Fruit fly (Drosophila melanogaster) whole organism, prepupa: Measurements from ENCODE around the gene Wdr33.

Experiments
- CG15336 ChIP-seq: fragments of 200-800 bp; sonication (Bioruptor generic); IDR thresholded peaks from 2 replicates; pipeline ENCODE4 v1.3.6; 2022; ENCODE audit warnings: missing biosample characterization, missing genetic modification characterization
- CG6808 ChIP-seq: fragments of 200-800 bp; sonication (Bioruptor generic); optimal IDR thresholded peaks from 3 replicates; lab custom pipeline; 2017; ENCODE audit warnings: missing biosample characterization, missing genetic modification characterization, mild to moderate bottlenecking, moderate library complexity, missing genetic modification reagents
- Gug ChIP-seq: fragments of 200-800 bp; sonication (Bioruptor generic); IDR thresholded peaks from 2 replicates; pipeline ENCODE4 v1.3.6; 2022; ENCODE audit warnings: missing biosample characterization, missing genetic modification characterization
- topi ChIP-seq: fragments of 200-800 bp; sonication (Bioruptor generic); optimal IDR thresholded peaks from 3 replicates; lab custom pipeline; 2016; ENCODE audit warnings: missing biosample characterization, missing genetic modification characterization

- TF ChIP-seq topi (GFP tag; lab: Kevin White, UChicago) (no peak), CG15336 (GFP tag; lab: Robert Waterston, UW) (no peak), CG6808 (no peak), Gug (GFP tag; lab: Robert Waterston, UW) (no peak)
Observed at dm6 chr3R:5627552-5627951, 32.9 kb upstream of the Wdr33 start, which contains the start of gene CG31551.
